Fruit fly (Drosophila melanogaster) S2 (cell line): Measurements from ENCODE around the gene Spn77Ba.

Source experiments
- CG8478 ChIP-seq: fragments of >200 bp; optimal IDR thresholded peaks from 2 replicates; lab custom pipeline; 2018
- CTCF ChIP-seq, 2 experiments: fragments of >200 bp; optimal IDR thresholded peaks; 2 replicates each; lab custom pipeline; 2018

Gene Spn77Ba

dm6 chr3L:20316956-20317589 is at the start of gene Spn77Ba:
TSS of gene Spn77Ba (plus strand) at chr3L:20317190.
- TF ChIP-seq CG8478 (lab: Kevin White, UChicago) (no peak), CTCF (optimal IDR thresholded peaks at IDR 0.05; lab: Kevin White, UChicago) (no peak)

dm6 chr3L:20275235-20275634 is 41.8 kb upstream of the Spn77Ba start, which contains the start of gene CG17122:
TSS of gene CG17122 (minus strand) at chr3L:20275335.
- TF ChIP-seq CG8478 (lab: Kevin White, UChicago) = no peak
- no peak for TF ChIP-seq CTCF (optimal IDR thresholded peaks at IDR 0.05; lab: Kevin White, UChicago)

dm6 chr3L:20275886-20276285 is 41.1 kb upstream of the Spn77Ba start:
- TF ChIP-seq CG8478 (lab: Kevin White, UChicago) (no peak), CTCF (optimal IDR thresholded peaks at IDR 0.05; lab: Kevin White, UChicago) (no peak)

- TF ChIP-seq CG8478 (lab: Kevin White, UChicago) (no peak), CTCF (optimal IDR thresholded peaks at IDR 0.05; lab: Kevin White, UChicago) (no peak)
Observed at dm6 chr3L:20276615-20277014, 40.4 kb upstream of the Spn77Ba start.

- TF ChIP-seq CG8478 (lab: Kevin White, UChicago) (no peak), CTCF (optimal IDR thresholded peaks at IDR 0.05; lab: Kevin White, UChicago) (no peak)
Observed at dm6 chr3L:20281254-20281653, 35.7 kb upstream of the Spn77Ba start.

- no peak for TF ChIP-seq CG8478 (lab: Kevin White, UChicago)
- TF ChIP-seq CTCF (optimal IDR thresholded peaks at IDR 0.05; lab: Kevin White, UChicago) = no peak
Observed at dm6 chr3L:20287046-20287445, 29.9 kb upstream of the Spn77Ba start.

dm6 chr3L:20295095-20295494 is 21.9 kb upstream of the Spn77Ba start, which contains the start of gene gogo:
TSS of gene gogo (minus strand) at chr3L:20295133.
- TF ChIP-seq CG8478 (lab: Kevin White, UChicago) (no peak), CTCF (optimal IDR thresholded peaks at IDR 0.05; lab: Kevin White, UChicago) (no peak)

- no peak for TF ChIP-seq CTCF (optimal IDR thresholded peaks at IDR 0.05; lab: Kevin White, UChicago)
- no peak for TF ChIP-seq CG8478 (lab: Kevin White, UChicago)
Observed at dm6 chr3L:20296797-20297196, 20.2 kb upstream of the Spn77Ba start, which contains the start of gene FRG1. TSS of gene FRG1 (minus strand) at chr3L:20296971.

- TF ChIP-seq CG8478 (lab: Kevin White, UChicago) (no peak), CTCF (optimal IDR thresholded peaks at IDR 0.05; lab: Kevin White, UChicago) (no peak)
Observed at dm6 chr3L:20299110-20299509, 17.9 kb upstream of the Spn77Ba start, which contains the start of gene SCCRO4. TSS of gene SCCRO4 (plus strand) at chr3L:20299410.

dm6 chr3L:20302081-20302630 is 14.8 kb upstream of the Spn77Ba start, which contains the start of gene Pex23:
TSS of gene Pex23 (minus strand) at chr3L:20302141.
- TF ChIP-seq CTCF (optimal IDR thresholded peaks at IDR 0.05; lab: Kevin White, UChicago) (peak in 1 of 2 experiments; percentile 38), CG8478 (lab: Kevin White, UChicago) (no peak)

dm6 chr3L:20306142-20306541 is 10.8 kb upstream of the Spn77Ba start, which contains the start of gene CG32225:
TSS of gene CG32225 (minus strand) at chr3L:20306283.
- TF ChIP-seq CTCF (optimal IDR thresholded peaks at IDR 0.05; lab: Kevin White, UChicago) (no peak), CG8478 (lab: Kevin White, UChicago) (no peak)

- no peak for TF ChIP-seq CG8478 (lab: Kevin White, UChicago)
- no peak for TF ChIP-seq CTCF (optimal IDR thresholded peaks at IDR 0.05; lab: Kevin White, UChicago)
Observed at dm6 chr3L:20309354-20309753, 7.6 kb upstream of the Spn77Ba start, which contains the start of gene polo. TSS of gene polo (plus strand) at chr3L:20309654.

dm6 chr3L:20309758-20310733 is 6.9 kb upstream of the Spn77Ba start:
- TF ChIP-seq CG8478 (lab: Kevin White, UChicago) (no peak), CTCF (optimal IDR thresholded peaks at IDR 0.05; lab: Kevin White, UChicago) (peak; percentile 38 to 43)

- no peak for TF ChIP-seq CG8478 (lab: Kevin White, UChicago)
- TF ChIP-seq CTCF (optimal IDR thresholded peaks at IDR 0.05; lab: Kevin White, UChicago) = peak; percentile 54 to 59
Observed at dm6 chr3L:20313469-20313868, 3.5 kb upstream of the Spn77Ba start, which contains the start of gene alphaSnap. TSS of gene alphaSnap (plus strand) at chr3L:20313632.
